Worm (Caenorhabditis elegans) whole organism, L1 larva: ENCODE data around the gene K08B12.3.

Source experiments
- F16B12.6 ChIP-seq: fragments of 150-350 bp; optimal IDR thresholded peaks from 2 replicates; lab custom pipeline; 2014; ENCODE audit warnings: missing biosample characterization, missing genetic modification characterization
- aly-2 ChIP-seq: fragments of 150-350 bp; optimal IDR thresholded peaks from 2 replicates; lab custom pipeline; 2014; ENCODE audit warnings: missing biosample characterization, missing genetic modification characterization
- ama-1 ChIP-seq: fragments of 150-350 bp; optimal IDR thresholded peaks from 2 replicates; lab custom pipeline; 2014
- blmp-1 ChIP-seq: fragments of 150-350 bp; optimal IDR thresholded peaks from 2 replicates; lab custom pipeline; 2014; ENCODE audit warnings: missing biosample characterization, missing genetic modification characterization
- ceh-63 ChIP-seq: fragments of 200-800 bp; sonication (Bioruptor generic); optimal IDR thresholded peaks from 2 replicates; lab custom pipeline; 2018; ENCODE audit warnings: mild to moderate bottlenecking, missing genetic modification characterization, missing compliant biosample characterization
- ceh-88 ChIP-seq: fragments of 200-800 bp; sonication (Bioruptor generic); IDR thresholded peaks from 2 replicates; pipeline ENCODE4 v1.3.6; 2022; ENCODE audit warnings: missing genetic modification characterization, missing compliant biosample characterization
- ceh-90 ChIP-seq: sonication (generic microtip); optimal IDR thresholded peaks from 2 replicates; lab custom pipeline; 2016; ENCODE audit warnings: missing genetic modification characterization, missing compliant biosample characterization
- dsc-1 ChIP-seq: sonication (generic microtip); optimal IDR thresholded peaks from 2 replicates; lab custom pipeline; 2016; ENCODE audit warnings: mild to moderate bottlenecking, missing genetic modification characterization, missing compliant biosample characterization
- efl-1 ChIP-seq, 4 experiments: fragments of 150-350 bp; optimal IDR thresholded peaks in 3 of 4; peaks in 1 of 4; 1 replicate in 1 of 4; 2 replicates in 3 of 4; lab custom pipeline; 2014; ENCODE audit warnings: missing biosample characterization in 2 of 4, missing genetic modification characterization in 2 of 4, missing genetic modification reagents in 2 of 4
- efl-3 ChIP-seq: fragments of 200-800 bp; sonication (Bioruptor generic); optimal IDR thresholded peaks from 2 replicates; lab custom pipeline; 2018; ENCODE audit warnings: mild to moderate bottlenecking, missing genetic modification characterization, missing compliant biosample characterization
- egl-13 ChIP-seq: sonication (generic microtip); optimal IDR thresholded peaks from 2 replicates; lab custom pipeline; 2016; ENCODE audit warnings: missing genotype, missing genetic modification reagents, missing genetic modification characterization, missing compliant biosample characterization
- egl-27 ChIP-seq, 2 experiments: fragments of 150-350 bp in 1 of 2; sonication (generic microtip); optimal IDR thresholded peaks; 3 replicates each; lab custom pipeline; 2017 to 2018; ENCODE audit warnings: missing biosample characterization in 2 of 2, missing genetic modification characterization in 2 of 2, missing genetic modification reagents in 2 of 2
- elt-2 ChIP-seq: sonication (generic microtip); optimal IDR thresholded peaks from 2 replicates; lab custom pipeline; 2016; ENCODE audit warnings: missing genetic modification characterization, mild to moderate bottlenecking, inconsistent platforms, missing compliant biosample characterization, missing genetic modification reagents
- elt-3 ChIP-seq, 6 experiments: fragments of 150-350 bp in 1 of 6; sonication (generic microtip); optimal IDR thresholded peaks; 2 replicates each; lab custom pipeline; 2017 to 2018; ENCODE audit warnings: missing biosample characterization in 6 of 6, missing genetic modification characterization in 6 of 6, inconsistent platforms in 1 of 6
- fkh-10 ChIP-seq: sonication (generic microtip); optimal IDR thresholded peaks from 2 replicates; lab custom pipeline; 2017; ENCODE audit warnings: missing biosample characterization, missing genetic modification reagents, missing genetic modification characterization
- fkh-8 ChIP-seq: sonication (generic microtip); optimal IDR thresholded peaks from 2 replicates; lab custom pipeline; 2016; ENCODE audit warnings: mild to moderate bottlenecking, missing genetic modification characterization, missing compliant biosample characterization
- fos-1 ChIP-seq: fragments of 150-350 bp; optimal IDR thresholded peaks from 2 replicates; lab custom pipeline; 2014; ENCODE audit warnings: missing biosample characterization, missing genetic modification characterization
- grh-1 ChIP-seq: fragments of 200-800 bp; sonication (Bioruptor generic); IDR thresholded peaks from 2 replicates; pipeline ENCODE4 v1.3.6; 2022; ENCODE audit warnings: missing genetic modification reagents, missing genetic modification characterization, missing compliant biosample characterization
- hpl-2 ChIP-seq: fragments of 150-350 bp; optimal IDR thresholded peaks from 2 replicates; lab custom pipeline; 2014; ENCODE audit warnings: missing biosample characterization, missing genetic modification reagents, missing genetic modification characterization
- jun-1 ChIP-seq: fragments of 150-350 bp; optimal IDR thresholded peaks from 2 replicates; lab custom pipeline; 2014; ENCODE audit warnings: missing biosample characterization, missing genetic modification reagents, missing genetic modification characterization
- lin-13 ChIP-seq: fragments of 150-350 bp; optimal IDR thresholded peaks from 2 replicates; lab custom pipeline; 2014; ENCODE audit warnings: missing biosample characterization, missing genetic modification reagents, missing genetic modification characterization
- lin-14 ChIP-seq: fragments of 200-800 bp; sonication (Bioruptor generic); optimal IDR thresholded peaks from 2 replicates; lab custom pipeline; 2018; ENCODE audit warnings: mild to moderate bottlenecking, missing genetic modification characterization, moderate library complexity, missing compliant biosample characterization
- lin-35 ChIP-seq, 2 experiments: fragments of 150-350 bp; optimal IDR thresholded peaks; 2 replicates each; lab custom pipeline; 2014; ENCODE audit warnings: missing biosample characterization in 2 of 2, missing genetic modification characterization in 2 of 2, missing genetic modification reagents in 2 of 2
- lir-3 ChIP-seq: sonication (generic microtip); optimal IDR thresholded peaks from 2 replicates; lab custom pipeline; 2016; ENCODE audit warnings: mild to moderate bottlenecking, missing genetic modification characterization, moderate library complexity, missing compliant biosample characterization; ENCODE audit not compliant: poor library complexity
- lsy-2 ChIP-seq, 2 experiments: fragments of 150-350 bp; optimal IDR thresholded peaks; 2 replicates each; lab custom pipeline; 2014; ENCODE audit warnings: missing biosample characterization in 2 of 2, missing genetic modification characterization in 2 of 2
- mab-9 ChIP-seq: fragments of 200-800 bp; sonication (Bioruptor generic); IDR thresholded peaks from 2 replicates; pipeline ENCODE4 v1.3.6; 2022; ENCODE audit warnings: missing genetic modification reagents, missing genetic modification characterization, missing compliant biosample characterization
- mdl-1 ChIP-seq, 2 experiments: fragments of 150-350 bp; optimal IDR thresholded peaks; 2 replicates each; lab custom pipeline; 2014 to 2017; ENCODE audit warnings: missing biosample characterization in 2 of 2, missing genetic modification characterization in 2 of 2, inconsistent platforms in 1 of 2
- mep-1 ChIP-seq: fragments of 150-350 bp; optimal IDR thresholded peaks from 2 replicates; lab custom pipeline; 2014; ENCODE audit warnings: missing biosample characterization, missing genetic modification characterization
- nhr-19 ChIP-seq: fragments of 200-800 bp; sonication (Bioruptor generic); conservative IDR thresholded peaks from 2 replicates; pipeline ENCODE4 v1.3.6; 2022; ENCODE audit warnings: missing genetic modification characterization, missing compliant biosample characterization
- nhr-20 ChIP-seq: sonication (generic microtip); optimal IDR thresholded peaks from 2 replicates; lab custom pipeline; 2016; ENCODE audit warnings: mild to moderate bottlenecking, missing genetic modification characterization, missing compliant biosample characterization
- nhr-28 ChIP-seq: fragments of 150-350 bp; optimal IDR thresholded peaks from 2 replicates; lab custom pipeline; 2014; ENCODE audit warnings: missing biosample characterization, missing genetic modification characterization
- nhr-47 ChIP-seq: sonication (generic microtip); optimal IDR thresholded peaks from 2 replicates; lab custom pipeline; 2016; ENCODE audit warnings: mild to moderate bottlenecking, missing genetic modification characterization, moderate library complexity, missing compliant biosample characterization
- nhr-71 ChIP-seq: sonication (generic microtip); optimal IDR thresholded peaks from 2 replicates; lab custom pipeline; 2016; ENCODE audit warnings: mild to moderate bottlenecking, missing genetic modification characterization, moderate library complexity, missing compliant biosample characterization
- nhr-84 ChIP-seq: sonication (generic microtip); optimal IDR thresholded peaks from 2 replicates; lab custom pipeline; 2017; ENCODE audit warnings: missing biosample characterization, missing genetic modification characterization
- nhr-85 ChIP-seq: sonication (generic microtip); peaks from one replicate; lab custom pipeline; 2016; ENCODE audit warnings: missing genetic modification characterization, inconsistent platforms, missing compliant biosample characterization
- nhr-90 ChIP-seq: sonication (generic microtip); optimal IDR thresholded peaks from 2 replicates; lab custom pipeline; 2016; ENCODE audit warnings: mild to moderate bottlenecking, missing genetic modification characterization, missing compliant biosample characterization; ENCODE audit not compliant: poor library complexity
- pax-3 ChIP-seq: fragments of 200-800 bp; sonication (Bioruptor generic); optimal IDR thresholded peaks from 2 replicates; lab custom pipeline; 2018; ENCODE audit warnings: mild to moderate bottlenecking, missing genetic modification characterization, moderate library complexity, missing compliant biosample characterization
- pqm-1 ChIP-seq: sonication (generic microtip); optimal IDR thresholded peaks from 3 replicates; lab custom pipeline; 2017; ENCODE audit warnings: missing biosample characterization, missing genetic modification characterization
- rnt-1 ChIP-seq: sonication (generic microtip); optimal IDR thresholded peaks from 2 replicates; lab custom pipeline; 2016; ENCODE audit warnings: mild to moderate bottlenecking, missing genetic modification characterization, moderate library complexity, missing compliant biosample characterization
- skn-1 ChIP-seq: fragments of 150-350 bp; optimal IDR thresholded peaks from 2 replicates; lab custom pipeline; 2014; ENCODE audit warnings: missing biosample characterization, missing genetic modification characterization
- snu-23 ChIP-seq: sonication (generic microtip); optimal IDR thresholded peaks from 2 replicates; lab custom pipeline; 2016; ENCODE audit warnings: missing genetic modification characterization, missing compliant biosample characterization
- sptf-1 ChIP-seq: fragments of 150-350 bp; optimal IDR thresholded peaks from 2 replicates; lab custom pipeline; 2014; ENCODE audit warnings: missing biosample characterization, missing genetic modification characterization
- sup-37 ChIP-seq: fragments of 200-800 bp; sonication (Bioruptor generic); optimal IDR thresholded peaks from 2 replicates; lab custom pipeline; 2018; ENCODE audit warnings: mild to moderate bottlenecking, missing genetic modification characterization, missing compliant biosample characterization
- swsn-7 ChIP-seq: sonication (generic microtip); optimal IDR thresholded peaks from 2 replicates; lab custom pipeline; 2016; ENCODE audit warnings: missing genetic modification characterization, missing compliant biosample characterization
- tbx-2 ChIP-seq: sonication (generic microtip); optimal IDR thresholded peaks from 2 replicates; lab custom pipeline; 2016; ENCODE audit warnings: missing genetic modification characterization, missing compliant biosample characterization
- unc-130 ChIP-seq: fragments of 150-350 bp; optimal IDR thresholded peaks from 2 replicates; lab custom pipeline; 2017; ENCODE audit warnings: missing biosample characterization, missing genetic modification characterization, inconsistent platforms
- unc-62 ChIP-seq: fragments of 150-350 bp; optimal IDR thresholded peaks from 2 replicates; lab custom pipeline; 2014; ENCODE audit warnings: missing biosample characterization, missing genetic modification reagents, missing genetic modification characterization
- xbp-1 ChIP-seq: sonication (generic microtip); optimal IDR thresholded peaks from 2 replicates; lab custom pipeline; 2016; ENCODE audit warnings: missing genetic modification characterization, missing compliant biosample characterization
- zag-1 ChIP-seq: fragments of 150-350 bp; optimal IDR thresholded peaks from 2 replicates; lab custom pipeline; 2014; ENCODE audit warnings: missing biosample characterization, missing genetic modification characterization

K08B12.3 gene

ce11 chrV:6238347-6238746 lies 3.4 kb downstream of the K08B12.3 start (continued):
- TF ChIP-seq egl-13 (tag; lab: Kevin White, UChicago), result no peak
- peak; percentile 35 for TF ChIP-seq snu-23 (GFP tag; lab: Kevin White, UChicago)
- no peak for TF ChIP-seq mab-9 (GFP tag; lab: Robert Waterston, UW)
- no peak for TF ChIP-seq nhr-28 (tag; lab: Kevin White, UChicago)

DNA sequence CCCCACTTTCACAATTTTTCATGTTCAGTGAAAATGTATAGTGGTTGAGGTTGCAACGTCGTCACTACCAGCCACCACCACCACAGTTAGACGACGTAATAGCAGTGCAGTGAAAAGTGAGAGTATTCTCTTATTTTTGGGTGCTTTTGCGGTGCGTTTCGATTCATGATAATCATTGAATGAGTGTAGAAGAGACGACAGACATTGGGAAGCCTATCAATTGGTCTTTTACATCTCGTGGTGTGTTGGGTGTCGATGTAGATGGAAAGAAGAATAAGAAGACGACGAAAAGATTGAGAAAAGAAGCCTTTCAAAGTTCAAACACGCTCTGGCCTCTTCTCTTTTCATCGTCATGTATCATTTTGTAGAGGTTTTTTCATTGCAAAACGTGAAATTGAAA lies 4.9 kb downstream of the K08B12.3 start:
- TF ChIP-seq xbp-1 (tag; lab: Kevin White, UChicago) (peak; percentile 11), nhr-19 (peak; percentile 33), nhr-47 (tag; lab: Kevin White, UChicago) (peak; percentile 53), unc-62 (GFP tag; lab: Kevin White, UChicago) (no peak), lin-14 (GFP tag; lab: Kevin White, UChicago) (peak; percentile 75), elt-2 (no peak), elt-3 (tag; optimal IDR thresholded peaks at IDR 0.05; lab: Kevin White, UChicago) (peak; percentile 12 to 93 (median 72)), sup-37 (GFP tag; lab: Kevin White, UChicago) (no peak), nhr-71 (tag; lab: Kevin White, UChicago) (peak; percentile 75), pax-3 (peak; percentile 40), mdl-1 (tag; optimal IDR thresholded peaks at IDR 0.05; lab: Kevin White, UChicago) (peak in 1 of 2 experiments; percentile 54), blmp-1 (tag; lab: Kevin White, UChicago) (peak; percentile 95), lir-3 (no peak), lsy-2 (tag; optimal IDR thresholded peaks at IDR 0.05; lab: Kevin White, UChicago) (peak in 1 of 2 experiments; percentile 46), tbx-2 (tag; lab: Kevin White, UChicago) (peak; percentile 38), nhr-85 (tag; lab: Kevin White, UChicago) (peak; percentile 97), lin-13 (GFP tag; lab: Kevin White, UChicago) (no peak), nhr-20 (tag; lab: Kevin White, UChicago) (peak; percentile 84), nhr-90 (peak; percentile 34), jun-1 (tag; lab: Kevin White, UChicago) (peak; percentile 45), F16B12.6 (tag; lab: Kevin White, UChicago) (no peak), grh-1 (GFP tag; lab: Robert Waterston, UW) (peak; percentile 55), mep-1 (tag; lab: Kevin White, UChicago) (peak; percentile 19), lin-35 (GFP tag; optimal IDR thresholded peaks at IDR 0.05; lab: Kevin White, UChicago) (peak in 1 of 2 experiments; percentile 52), fkh-10 (peak; percentile 13), efl-1 (optimal IDR thresholded peaks at IDR 0.05; lab: Kevin White, UChicago) (peak in 1 of 2 experiments; percentile 0), efl-1 (GFP tag; optimal IDR thresholded peaks at IDR 0.05 in 1 of 2; lab: Kevin White, UChicago) (peak in 1 of 2 experiments; percentile 93), dsc-1 (tag; lab: Kevin White, UChicago) (peak; percentile 43), fkh-8 (peak; percentile 17), snu-23 (GFP tag; lab: Kevin White, UChicago) (peak; percentile 55)

DNA sequence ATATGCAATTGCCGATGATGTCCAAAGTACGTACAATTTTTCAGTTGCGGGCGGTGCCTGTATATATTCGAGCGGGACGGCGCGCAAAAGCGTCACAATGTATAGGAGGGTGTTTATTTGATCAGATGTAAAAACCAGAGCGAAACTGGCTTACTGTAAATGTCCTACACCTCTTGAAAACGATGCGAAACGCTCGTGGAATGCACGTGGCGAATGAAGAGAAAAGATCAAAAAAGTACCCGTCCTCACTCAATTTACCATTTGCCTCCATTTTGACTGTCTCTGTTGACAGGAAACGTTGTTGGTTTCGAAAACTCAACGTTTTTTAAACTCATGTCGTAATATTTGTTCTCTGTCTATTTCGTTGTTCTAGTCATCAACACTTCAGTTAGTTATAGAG lies 5.8 kb downstream of the K08B12.3 start:
- no peak for TF ChIP-seq skn-1
- no peak for TF ChIP-seq ama-1 (lab: Kevin White, UChicago)
- TF ChIP-seq sptf-1 (tag; lab: Kevin White, UChicago), result no peak
- TF ChIP-seq grh-1 (GFP tag; lab: Robert Waterston, UW), result no peak
- peak; percentile 16 for TF ChIP-seq swsn-7
- no peak for TF ChIP-seq zag-1
- peak; percentile 4 for TF ChIP-seq unc-130 (tag; lab: Kevin White, UChicago)
- no peak for TF ChIP-seq efl-3 (GFP tag; lab: Kevin White, UChicago)
- TF ChIP-seq elt-2, result no peak
- TF ChIP-seq fkh-8, result no peak
- TF ChIP-seq nhr-71 (tag; lab: Kevin White, UChicago), result peak; percentile 67
- TF ChIP-seq nhr-84 (tag; lab: Kevin White, UChicago), result no peak
- no peak for TF ChIP-seq unc-62 (GFP tag; lab: Kevin White, UChicago)
- TF ChIP-seq fos-1, result no peak
- TF ChIP-seq ceh-90, result no peak
- TF ChIP-seq ceh-88 (GFP tag; lab: Robert Waterston, UW), result 0 out of 2 replicates have a peak, but pooled peaks have one; percentile 19
- TF ChIP-seq hpl-2 (GFP tag; lab: Kevin White, UChicago), result no peak
- no peak for TF ChIP-seq rnt-1 (tag; lab: Kevin White, UChicago)
- TF ChIP-seq xbp-1 (tag; lab: Kevin White, UChicago), result no peak
- no peak for TF ChIP-seq ceh-63 (GFP tag; lab: Kevin White, UChicago)
- peak in 4 of 6 experiments; percentile 16 to 68 (median 40) for TF ChIP-seq elt-3 (tag; optimal IDR thresholded peaks at IDR 0.05; lab: Kevin White, UChicago)
- no peak for TF ChIP-seq aly-2
- peak; percentile 89 for TF ChIP-seq nhr-20 (tag; lab: Kevin White, UChicago)
- no peak for TF ChIP-seq pqm-1 (tag; lab: Kevin White, UChicago)
- TF ChIP-seq egl-27 (tag; optimal IDR thresholded peaks at IDR 0.05; lab: Kevin White, UChicago), result no peak
- TF ChIP-seq blmp-1 (tag; lab: Kevin White, UChicago), result peak; percentile 8
